Worm (Caenorhabditis elegans) whole organism, L4/young adult: ENCODE data around the gene C24H12.8.

Source experiments
- W03F9.2 ChIP-seq: fragments of 150-350 bp; optimal IDR thresholded peaks from 2 replicates; lab custom pipeline; 2014; ENCODE audit warnings: missing biosample characterization, missing genetic modification characterization
- him-1 ChIP-seq: sonication (generic microtip); optimal IDR thresholded peaks from 2 replicates; lab custom pipeline; 2016; ENCODE audit warnings: missing genotype, missing genetic modification reagents, missing genetic modification characterization, missing compliant biosample characterization

- no peak for TF ChIP-seq W03F9.2 (tag; lab: Kevin White, UChicago)
- TF ChIP-seq him-1 (tag; lab: Kevin White, UChicago), result peak; percentile 27
These were observed 21.8 kb downstream of the C24H12.8 start for ce11 chrII:401211-401610.
